Worm (Caenorhabditis elegans) whole organism, L4/young adult: Measurements from ENCODE around the gene ZK512.2.

Experiments
- W03F9.2 ChIP-seq: fragments of 150-350 bp; optimal IDR thresholded peaks from 2 replicates; lab custom pipeline; 2014; ENCODE audit warnings: missing biosample characterization, missing genetic modification characterization
- dao-5 ChIP-seq: sonication (generic microtip); optimal IDR thresholded peaks from 2 replicates; lab custom pipeline; 2016; ENCODE audit warnings: missing genotype, missing genetic modification characterization, moderate library complexity, missing compliant biosample characterization
- him-1 ChIP-seq: sonication (generic microtip); optimal IDR thresholded peaks from 2 replicates; lab custom pipeline; 2016; ENCODE audit warnings: missing genotype, missing genetic modification reagents, missing genetic modification characterization, missing compliant biosample characterization

DNA sequence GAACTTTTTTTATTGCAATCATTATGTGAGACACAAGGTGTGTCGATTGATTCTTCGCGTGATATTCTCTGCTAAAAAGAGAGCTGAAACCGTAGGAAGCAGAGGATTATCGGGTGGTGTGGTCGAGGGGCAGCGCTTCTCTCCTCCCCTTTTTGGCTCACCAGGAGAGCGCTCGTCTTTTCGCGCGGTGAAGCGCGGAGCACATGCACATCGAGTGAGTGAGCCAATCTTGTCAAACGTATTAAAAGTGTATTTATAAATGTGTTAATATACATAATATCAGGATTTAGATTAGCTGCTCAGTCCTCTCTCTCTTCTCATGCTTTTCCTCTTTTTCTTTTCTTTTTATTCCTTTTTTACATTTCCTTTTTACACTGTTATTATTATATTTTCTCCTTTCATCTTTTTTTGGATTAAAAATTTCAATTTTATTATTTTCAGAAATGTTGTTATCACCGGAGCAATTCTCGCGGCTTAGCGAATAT, 18.1 kb upstream of the ZK512.2 start, which contains the start of gene dgk-3:
- TF ChIP-seq dao-5 (tag; lab: Kevin White, UChicago) (no peak), W03F9.2 (tag; lab: Kevin White, UChicago) (no peak), him-1 (tag; lab: Kevin White, UChicago) (no peak)
